Fruit fly (Drosophila melanogaster) whole organism, prepupa: ENCODE results near the gene CG43450.

Experiments
- Blimp-1 ChIP-seq: fragments of 200-800 bp; sonication (Bioruptor generic); optimal IDR thresholded peaks from 3 replicates; lab custom pipeline; 2017; ENCODE audit warnings: missing biosample characterization, missing genetic modification characterization, mild to moderate bottlenecking, moderate library complexity, missing genetic modification reagents
- CG10669 ChIP-seq: fragments of 200-800 bp; sonication (Bioruptor generic); optimal IDR thresholded peaks from 3 replicates; lab custom pipeline; 2018; ENCODE audit warnings: missing biosample characterization, mild to moderate bottlenecking, missing genetic modification characterization, moderate library complexity
- CG11294 ChIP-seq: fragments of 200-800 bp; sonication (Bioruptor generic); IDR thresholded peaks from 2 replicates; pipeline ENCODE4 v1.3.6; 2022; ENCODE audit warnings: missing biosample characterization, missing genetic modification characterization
- CG1621 ChIP-seq: fragments of 200-800 bp; sonication (Bioruptor generic); optimal IDR thresholded peaks from 3 replicates; lab custom pipeline; 2018; ENCODE audit warnings: missing biosample characterization, mild to moderate bottlenecking, missing genetic modification characterization
- CG16779 ChIP-seq: fragments of 200-800 bp; sonication (Bioruptor generic); optimal IDR thresholded peaks from 3 replicates; lab custom pipeline; 2017; ENCODE audit warnings: missing biosample characterization, mild to moderate bottlenecking, missing genetic modification characterization
- CG32006 ChIP-seq: fragments of 200-800 bp; sonication (Bioruptor generic); optimal IDR thresholded peaks from 3 replicates; lab custom pipeline; 2017; ENCODE audit warnings: missing biosample characterization, mild to moderate bottlenecking, missing genetic modification characterization
- CG34406 ChIP-seq: fragments of 200-800 bp; sonication (Bioruptor generic); optimal IDR thresholded peaks from 3 replicates; lab custom pipeline; 2016; ENCODE audit warnings: missing biosample characterization, missing genetic modification characterization
- CG6276 ChIP-seq: fragments of 200-800 bp; sonication (Bioruptor generic); optimal IDR thresholded peaks from 2 replicates; lab custom pipeline; 2017; ENCODE audit warnings: missing biosample characterization, mild to moderate bottlenecking, missing genetic modification characterization
- CG6792 ChIP-seq: fragments of 200-800 bp; sonication (Bioruptor generic); optimal IDR thresholded peaks from 3 replicates; lab custom pipeline; 2016; ENCODE audit warnings: missing biosample characterization, missing genetic modification characterization
- CG6808 ChIP-seq: fragments of 200-800 bp; sonication (Bioruptor generic); optimal IDR thresholded peaks from 3 replicates; lab custom pipeline; 2017; ENCODE audit warnings: missing biosample characterization, missing genetic modification characterization, mild to moderate bottlenecking, moderate library complexity, missing genetic modification reagents
- CG6854 ChIP-seq: fragments of 200-800 bp; sonication (Bioruptor generic); optimal IDR thresholded peaks from 2 replicates; lab custom pipeline; 2017; ENCODE audit warnings: missing biosample characterization, mild to moderate bottlenecking, missing genetic modification characterization
- CG8119 ChIP-seq: fragments of 200-800 bp; sonication (Bioruptor generic); IDR thresholded peaks from 3 replicates; pipeline ENCODE4 v1.3.6; 2022; ENCODE audit warnings: missing biosample characterization, missing genetic modification characterization
- CG8632 ChIP-seq: fragments of 200-800 bp; sonication (Bioruptor generic); optimal IDR thresholded peaks from 3 replicates; lab custom pipeline; 2016; ENCODE audit warnings: missing biosample characterization, missing genetic modification characterization
- CG9139 ChIP-seq: fragments of 200-800 bp; sonication (Bioruptor generic); optimal IDR thresholded peaks from 3 replicates; lab custom pipeline; 2017; ENCODE audit warnings: missing biosample characterization, mild to moderate bottlenecking, missing genetic modification characterization
- Eip78C ChIP-seq: fragments of 200-800 bp; sonication (Bioruptor generic); peaks from one replicate; lab custom pipeline; 2016; ENCODE audit warnings: missing biosample characterization, missing genetic modification characterization
- Eip93F ChIP-seq: fragments of 200-800 bp; sonication (Bioruptor generic); optimal IDR thresholded peaks from 2 replicates; lab custom pipeline; 2016; ENCODE audit warnings: missing biosample characterization, mild to moderate bottlenecking, missing genetic modification characterization
- Ets21C ChIP-seq: fragments of 200-800 bp; sonication (Bioruptor generic); optimal IDR thresholded peaks from 3 replicates; lab custom pipeline; 2016; ENCODE audit warnings: missing biosample characterization, missing genetic modification characterization
- Ets96B ChIP-seq: fragments of 200-800 bp; optimal IDR thresholded peaks from 2 replicates; lab custom pipeline; 2019; ENCODE audit warnings: missing biosample characterization, mild to moderate bottlenecking, missing genetic modification characterization, moderate library complexity
- Gug ChIP-seq: fragments of 200-800 bp; sonication (Bioruptor generic); IDR thresholded peaks from 2 replicates; pipeline ENCODE4 v1.3.6; 2022; ENCODE audit warnings: missing biosample characterization, missing genetic modification characterization
- Hr38 ChIP-seq: sonication (Bioruptor generic); optimal IDR thresholded peaks from 2 replicates; lab custom pipeline; 2016; ENCODE audit warnings: missing biosample characterization, missing genetic modification characterization
- Hr4 ChIP-seq: fragments of 200-800 bp; sonication (Bioruptor generic); optimal IDR thresholded peaks from 3 replicates; lab custom pipeline; 2016; ENCODE audit warnings: missing biosample characterization, missing genetic modification characterization
- Sox102F ChIP-seq: fragments of 200-800 bp; sonication (Bioruptor generic); optimal IDR thresholded peaks from 2 replicates; lab custom pipeline; 2016; ENCODE audit warnings: missing biosample characterization, mild to moderate bottlenecking, missing genetic modification characterization
- Sox15 ChIP-seq: fragments of 200-800 bp; sonication (Bioruptor generic); optimal IDR thresholded peaks from 3 replicates; lab custom pipeline; 2016; ENCODE audit warnings: missing biosample characterization, missing genetic modification characterization
- achi ChIP-seq: fragments of 200-800 bp; sonication (Bioruptor generic); optimal IDR thresholded peaks from 3 replicates; lab custom pipeline; 2016; ENCODE audit warnings: missing biosample characterization, missing genetic modification characterization
- cyc ChIP-seq: fragments of 200-800 bp; sonication (Bioruptor generic); optimal IDR thresholded peaks from 3 replicates; lab custom pipeline; 2016; ENCODE audit warnings: missing biosample characterization, missing genetic modification characterization
- dsx ChIP-seq: fragments of 200-800 bp; optimal IDR thresholded peaks from 3 replicates; lab custom pipeline; 2019; ENCODE audit warnings: missing biosample characterization, mild to moderate bottlenecking, missing genetic modification characterization, moderate library complexity; ENCODE audit not compliant: poor library complexity, severe bottlenecking
- eg ChIP-seq: fragments of 200-800 bp; sonication (Bioruptor generic); IDR thresholded peaks from 3 replicates; pipeline ENCODE4 v1.3.6; 2022; ENCODE audit warnings: missing biosample characterization, missing genetic modification characterization
- esn ChIP-seq: fragments of 200-800 bp; sonication (Bioruptor generic); optimal IDR thresholded peaks from 2 replicates; lab custom pipeline; 2016; ENCODE audit warnings: missing biosample characterization, mild to moderate bottlenecking, missing genetic modification characterization, moderate library complexity
- lz ChIP-seq: fragments of 200-800 bp; sonication (Bioruptor generic); optimal IDR thresholded peaks from 3 replicates; lab custom pipeline; 2016; ENCODE audit warnings: missing biosample characterization, missing genetic modification characterization
- pdm3 ChIP-seq: fragments of 200-800 bp; sonication (Bioruptor generic); optimal IDR thresholded peaks from 3 replicates; lab custom pipeline; 2016; ENCODE audit warnings: missing biosample characterization, missing genetic modification characterization
- salr ChIP-seq, 2 experiments: fragments of 200-800 bp; sonication (Bioruptor generic); optimal IDR thresholded peaks; 3 replicates each; lab custom pipeline; 2016 to 2018; ENCODE audit warnings: missing biosample characterization in 2 of 2, missing genetic modification characterization in 2 of 2, mild to moderate bottlenecking in 1 of 2
- spab ChIP-seq: fragments of 200-800 bp; sonication (Bioruptor generic); optimal IDR thresholded peaks from 2 replicates; lab custom pipeline; 2017; ENCODE audit warnings: missing biosample characterization, mild to moderate bottlenecking, missing genetic modification characterization, missing genetic modification reagents
- ss ChIP-seq, 2 experiments: fragments of 200-800 bp; sonication (Bioruptor generic); optimal IDR thresholded peaks; 2 replicates in 1 of 2; 3 replicates in 1 of 2; lab custom pipeline; 2017 to 2018; ENCODE audit warnings: mild to moderate bottlenecking in 2 of 2, missing biosample characterization in 2 of 2, missing genetic modification characterization in 2 of 2, moderate library complexity in 1 of 2
- svp ChIP-seq: fragments of 200-800 bp; sonication (Bioruptor generic); peaks from one replicate; lab custom pipeline; 2016; ENCODE audit warnings: missing biosample characterization, missing genetic modification characterization
- topi ChIP-seq: fragments of 200-800 bp; sonication (Bioruptor generic); optimal IDR thresholded peaks from 3 replicates; lab custom pipeline; 2016; ENCODE audit warnings: missing biosample characterization, missing genetic modification characterization

CG43450 gene

DNA sequence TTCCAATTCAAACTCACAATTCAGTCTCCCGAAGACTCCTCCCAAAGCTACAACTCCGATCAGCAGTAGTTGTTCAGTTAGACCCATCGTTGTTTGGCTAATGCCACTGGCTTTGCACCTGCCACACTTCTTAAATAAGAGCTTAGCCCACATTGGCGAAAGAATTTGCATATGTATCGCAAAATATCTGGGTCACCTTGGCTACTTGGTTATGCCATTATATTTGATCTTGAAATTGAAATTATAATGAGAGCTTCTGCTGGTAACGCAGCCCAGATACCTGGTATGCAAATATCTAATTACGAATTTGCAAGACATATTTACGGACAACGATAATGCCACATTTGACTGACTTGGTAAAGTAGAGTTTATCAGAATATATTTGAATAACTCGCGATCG, 29.8 kb downstream of the CG43450 start, which contains the start of gene CG17404:
TSS of gene CG17404 (minus strand) at position 101 of the 400 bp plus-strand sequence.
- no peak for TF ChIP-seq spab
- TF ChIP-seq esn (GFP tag; lab: Kevin White, UChicago) = no peak
- no peak for TF ChIP-seq Sox15 (GFP tag; lab: Kevin White, UChicago)
- TF ChIP-seq lz (GFP tag; lab: Kevin White, UChicago) = no peak
- no peak for TF ChIP-seq CG10669 (GFP tag; lab: Kevin White, UChicago)
- TF ChIP-seq CG8119 = no peak
- no peak for TF ChIP-seq ss (GFP tag; optimal IDR thresholded peaks at IDR 0.05; lab: Kevin White, UChicago)
- no peak for TF ChIP-seq Eip93F (GFP tag; lab: Kevin White, UChicago)
- no peak for TF ChIP-seq cyc (GFP tag; lab: Kevin White, UChicago)
- no peak for TF ChIP-seq salr (GFP tag; optimal IDR thresholded peaks at IDR 0.05; lab: Kevin White, UChicago)
- no peak for TF ChIP-seq Gug
- TF ChIP-seq Blimp-1 = no peak
- TF ChIP-seq CG6854 = no peak

DNA sequence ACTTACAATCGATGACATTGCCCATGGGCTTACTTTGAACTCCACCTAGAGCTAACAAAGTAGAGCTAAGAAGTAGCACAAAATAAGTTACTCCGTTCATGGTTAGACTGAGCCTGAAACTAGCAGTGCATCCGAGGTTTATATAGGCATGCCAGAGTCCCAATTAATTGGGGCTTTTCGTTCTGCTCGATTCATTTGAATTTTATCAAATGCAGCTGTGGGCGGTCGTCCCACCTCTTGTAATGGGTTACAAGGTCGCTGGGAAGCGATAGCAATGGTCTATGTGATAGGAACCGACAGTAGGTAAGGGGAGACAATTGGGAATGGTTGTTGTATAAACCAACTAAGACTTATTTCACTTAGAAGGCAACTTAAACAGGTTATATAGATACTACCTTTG, 31.1 kb downstream of the CG43450 start, which contains the start of gene CG12256:
TSS of gene CG12256 (minus strand) at position 101 of the 400 bp plus-strand sequence.
- TF ChIP-seq CG32006 (GFP tag; lab: Kevin White, UChicago) (no peak), dsx (GFP tag; lab: Kevin White, UChicago) (no peak), Ets21C (GFP tag; lab: Kevin White, UChicago) (no peak), esn (GFP tag; lab: Kevin White, UChicago) (no peak), svp (peak; percentile 34)

DNA sequence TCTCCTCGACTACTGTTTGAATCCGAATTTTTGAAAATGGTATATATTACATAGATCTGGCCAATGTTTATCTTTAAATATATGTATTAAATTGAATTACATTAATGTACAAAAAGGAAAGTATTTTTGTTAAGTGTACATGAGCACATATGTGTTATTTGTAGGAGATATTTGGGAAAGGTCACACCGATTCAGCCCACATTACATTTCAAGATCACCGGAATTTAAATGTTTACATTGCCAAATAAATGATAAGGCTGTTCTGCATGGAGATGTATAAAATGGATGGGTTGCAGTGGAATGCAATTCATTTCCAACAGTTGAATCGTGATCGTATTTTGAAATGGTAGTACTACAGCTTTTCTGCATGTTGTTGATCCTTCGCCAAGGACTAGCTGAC, 34.0 kb downstream of the CG43450 start, which contains the start of gene CG3916:
TSS of gene CG3916 (plus strand) at position 301 of the 400 bp plus-strand sequence.
- TF ChIP-seq pdm3 (GFP tag; lab: Kevin White, UChicago) = no peak
- peak; percentile 48 for TF ChIP-seq svp
- TF ChIP-seq Sox15 (GFP tag; lab: Kevin White, UChicago) = no peak

DNA sequence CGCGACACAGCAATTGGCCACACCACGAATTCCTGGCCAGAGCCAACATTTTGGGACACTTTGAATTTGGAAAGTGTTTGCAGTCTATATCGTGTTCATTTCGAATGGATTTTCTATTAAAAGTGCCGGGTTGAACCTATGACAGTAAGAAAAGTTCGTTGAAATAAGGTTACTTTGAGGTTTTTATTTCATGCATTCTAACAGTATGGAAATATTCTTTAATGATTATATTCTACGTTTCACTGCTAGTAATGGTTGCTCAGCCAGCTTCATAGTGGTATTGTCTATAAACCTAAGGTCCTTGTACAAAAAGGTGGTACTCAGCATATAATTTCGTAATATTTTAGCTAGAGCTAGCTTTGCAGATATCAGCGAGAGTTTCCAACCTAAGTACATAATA, 37.5 kb downstream of the CG43450 start, which contains the start of gene Pglym87:
TSS of gene Pglym87 (minus strand) at position 101 of the 400 bp plus-strand sequence.
- TF ChIP-seq dsx (GFP tag; lab: Kevin White, UChicago) = no peak
- TF ChIP-seq CG34406 (GFP tag; lab: Kevin White, UChicago) = no peak
- no peak for TF ChIP-seq CG1621 (tag; lab: Kevin White, UChicago)
- TF ChIP-seq Sox15 (GFP tag; lab: Kevin White, UChicago) = no peak
- no peak for TF ChIP-seq CG8119

DNA sequence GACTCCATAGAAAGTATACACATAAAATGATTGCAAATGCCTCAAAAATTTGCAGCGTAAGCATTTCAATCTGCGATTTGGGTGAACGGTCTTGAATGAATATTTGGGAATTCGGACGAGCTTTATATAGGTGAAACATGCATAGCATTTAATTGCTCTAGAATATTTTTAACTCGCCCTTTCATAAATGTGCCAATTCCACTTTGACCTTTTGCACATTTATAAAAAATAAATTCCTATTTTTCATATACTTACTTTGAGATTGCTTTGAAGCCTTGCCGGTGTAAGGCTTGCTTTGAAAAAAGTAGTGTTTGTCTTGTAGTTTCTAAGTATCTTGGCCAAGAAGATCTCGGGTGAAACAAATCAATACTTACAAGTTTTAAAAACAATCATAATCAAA, 39.5 kb downstream of the CG43450 start, which contains the start of gene Cyp313a5:
TSS of gene Cyp313a5 (minus strand) at position 101 of the 400 bp plus-strand sequence.
- no peak for TF ChIP-seq spab
- no peak for TF ChIP-seq CG16779 (tag; lab: Kevin White, UChicago)
- no peak for TF ChIP-seq CG6276 (GFP tag; lab: Kevin White, UChicago)
- TF ChIP-seq Ets96B (tag; lab: Kevin White, UChicago) = no peak
- TF ChIP-seq lz (GFP tag; lab: Kevin White, UChicago) = no peak
- TF ChIP-seq CG6792 = no peak
- TF ChIP-seq topi (GFP tag; lab: Kevin White, UChicago) = no peak
- no peak for TF ChIP-seq CG6854
- TF ChIP-seq CG11294 (GFP tag; lab: Robert Waterston, UW) = no peak
- no peak for TF ChIP-seq CG9139 (GFP tag; lab: Kevin White, UChicago)

DNA sequence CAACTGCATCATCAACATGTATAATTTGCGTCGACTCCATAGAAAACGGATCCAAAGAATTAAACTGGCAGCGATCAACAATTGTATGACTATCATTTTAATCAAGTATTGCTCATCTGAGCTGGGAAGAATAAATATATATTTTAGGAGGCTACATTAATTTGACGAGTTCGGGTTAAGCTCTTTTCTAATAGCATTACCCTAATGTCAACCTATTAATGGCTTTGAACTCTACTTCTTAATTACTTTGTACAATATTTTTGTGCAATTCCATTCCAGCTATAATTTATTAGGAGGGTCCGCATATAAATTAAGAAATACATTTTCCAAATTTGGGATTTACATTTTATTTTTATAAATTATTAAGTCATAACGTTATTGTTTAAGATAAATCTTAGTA, 41.7 kb downstream of the CG43450 start, which contains the start of gene Cyp313a2:
TSS of gene Cyp313a2 (minus strand) at position 101 of the 400 bp plus-strand sequence.
- no peak for TF ChIP-seq esn (GFP tag; lab: Kevin White, UChicago)
- TF ChIP-seq CG8119 = no peak
- TF ChIP-seq CG16779 (tag; lab: Kevin White, UChicago) = no peak
- TF ChIP-seq Hr4 = no peak
- no peak for TF ChIP-seq Hr38 (GFP tag; lab: Kevin White, UChicago)
- no peak for TF ChIP-seq topi (GFP tag; lab: Kevin White, UChicago)
- TF ChIP-seq achi (GFP tag; lab: Kevin White, UChicago) = no peak
- TF ChIP-seq Sox102F (GFP tag; lab: Kevin White, UChicago) = no peak
- no peak for TF ChIP-seq Eip78C (GFP tag; lab: Kevin White, UChicago)
- no peak for TF ChIP-seq CG6808 (GFP tag; lab: Kevin White, UChicago)
- no peak for TF ChIP-seq cyc (GFP tag; lab: Kevin White, UChicago)
- TF ChIP-seq CG8632 (GFP tag; lab: Kevin White, UChicago) = no peak
- no peak for TF ChIP-seq eg (GFP tag; lab: Robert Waterston, UW)
- TF ChIP-seq, all 60 proteins: peak for 0
